Worm (Caenorhabditis elegans) whole organism, L4 larva: Measurements from ENCODE around the gene str-255.

Source experiments
- D1046.2 ChIP-seq: fragments of 200-800 bp; sonication (Bioruptor generic); IDR thresholded peaks from 2 replicates; pipeline ENCODE4 v1.3.6; 2022; ENCODE audit warnings: missing genetic modification characterization, missing compliant biosample characterization
- F26F4.8 ChIP-seq: fragments of 200-800 bp; sonication (Bioruptor generic); conservative IDR thresholded peaks from 2 replicates; pipeline ENCODE4 v1.3.6; 2022; ENCODE audit warnings: missing genetic modification characterization, missing compliant biosample characterization
- F37D6.2 ChIP-seq: sonication (generic microtip); optimal IDR thresholded peaks from 2 replicates; lab custom pipeline; 2016; ENCODE audit warnings: mild to moderate bottlenecking, missing genetic modification characterization, missing compliant biosample characterization
- F44E2.7 ChIP-seq: fragments of 200-800 bp; sonication (Bioruptor generic); IDR thresholded peaks from 2 replicates; pipeline ENCODE4 v2.1.2; 2022; ENCODE audit warnings: missing genetic modification characterization, missing compliant biosample characterization
- T20F7.1 ChIP-seq: fragments of 200-800 bp; sonication (Bioruptor generic); optimal IDR thresholded peaks from 2 replicates; lab custom pipeline; 2018; ENCODE audit warnings: mild to moderate bottlenecking, missing genetic modification characterization, missing compliant biosample characterization
- ZK546.5 ChIP-seq, 2 experiments: sonication (generic microtip); optimal IDR thresholded peaks; 2 replicates each; lab custom pipeline; 2017; ENCODE audit warnings: missing biosample characterization in 2 of 2, missing genetic modification characterization in 2 of 2
- aly-2 ChIP-seq: sonication (generic microtip); optimal IDR thresholded peaks from 2 replicates; lab custom pipeline; 2018; ENCODE audit warnings: missing biosample characterization, missing genetic modification characterization
- ceh-44 ChIP-seq: fragments of 200-800 bp; sonication (Bioruptor generic); IDR thresholded peaks from 2 replicates; pipeline ENCODE4 v1.3.6; 2022; ENCODE audit warnings: missing genetic modification reagents, missing genetic modification characterization, missing compliant biosample characterization
- ceh-62 ChIP-seq: sonication (generic microtip); optimal IDR thresholded peaks from 2 replicates; lab custom pipeline; 2017; ENCODE audit warnings: missing biosample characterization, missing genetic modification characterization
- ctbp-1 ChIP-seq: fragments of 200-800 bp; sonication (Bioruptor generic); IDR thresholded peaks from 2 replicates; pipeline ENCODE4 v1.3.6; 2022; ENCODE audit warnings: missing genetic modification reagents, missing genetic modification characterization, missing compliant biosample characterization
- daf-12 ChIP-seq: fragments of 150-350 bp; optimal IDR thresholded peaks from 2 replicates; lab custom pipeline; 2014; ENCODE audit warnings: missing biosample characterization, missing genetic modification reagents, missing genetic modification characterization
- duxl-1 ChIP-seq: sonication (generic microtip); optimal IDR thresholded peaks from 2 replicates; lab custom pipeline; 2016; ENCODE audit warnings: mild to moderate bottlenecking, missing genetic modification characterization, moderate library complexity, missing compliant biosample characterization; ENCODE audit not compliant: poor library complexity
- egl-43 ChIP-seq: fragments of 200-800 bp; sonication (Bioruptor generic); IDR thresholded peaks from 2 replicates; pipeline ENCODE4 v1.3.6; 2022; ENCODE audit warnings: missing genetic modification reagents, missing genetic modification characterization, missing compliant biosample characterization
- fkh-10 ChIP-seq: fragments of 150-350 bp; optimal IDR thresholded peaks from 2 replicates; lab custom pipeline; 2014; ENCODE audit warnings: missing biosample characterization, missing genetic modification reagents, missing genetic modification characterization
- hif-1 ChIP-seq, 2 experiments: sonication (generic microtip); optimal IDR thresholded peaks; 2 replicates each; lab custom pipeline; 2016 to 2017; ENCODE audit warnings: missing compliant biosample characterization in 2 of 2, missing genetic modification characterization in 2 of 2, missing genetic modification reagents in 2 of 2, missing genotype in 2 of 2, mild to moderate bottlenecking in 1 of 2
- lim-7 ChIP-seq: fragments of 200-800 bp; sonication (Bioruptor generic); IDR thresholded peaks from 2 replicates; pipeline ENCODE4 v1.3.6; 2022; ENCODE audit warnings: missing genetic modification characterization, missing compliant biosample characterization
- lin-1 ChIP-seq: fragments of 200-800 bp; sonication (Bioruptor generic); IDR thresholded peaks from 2 replicates; pipeline ENCODE4 v1.3.6; 2022; ENCODE audit warnings: missing genetic modification reagents, missing genetic modification characterization, missing compliant biosample characterization
- lin-13 ChIP-seq: fragments of 150-350 bp; optimal IDR thresholded peaks from 2 replicates; lab custom pipeline; 2014; ENCODE audit warnings: missing biosample characterization, missing genetic modification reagents, missing genetic modification characterization
- madf-9 ChIP-seq: fragments of 200-800 bp; sonication (Bioruptor generic); conservative IDR thresholded peaks from 2 replicates; pipeline ENCODE4 v1.3.6; 2022; ENCODE audit warnings: missing genetic modification reagents, missing genetic modification characterization, missing compliant biosample characterization
- mdl-1 ChIP-seq, 2 experiments: fragments of 150-350 bp in 1 of 2; sonication (generic microtip) in 1 of 2; optimal IDR thresholded peaks; 2 replicates each; lab custom pipeline; 2014 to 2017; ENCODE audit warnings: missing biosample characterization in 2 of 2, missing genetic modification characterization in 2 of 2
- nhr-10 ChIP-seq: fragments of 150-350 bp; optimal IDR thresholded peaks from 2 replicates; lab custom pipeline; 2014; ENCODE audit warnings: missing biosample characterization, missing genetic modification characterization
- nhr-25 ChIP-seq: sonication (generic microtip); optimal IDR thresholded peaks from 2 replicates; lab custom pipeline; 2017; ENCODE audit warnings: missing genetic modification characterization, mild to moderate bottlenecking, missing compliant biosample characterization, antibody characterized with exemption, moderate library complexity, borderline replicate concordance; ENCODE audit not compliant: insufficient read depth
- nhr-28 ChIP-seq: fragments of 150-350 bp; optimal IDR thresholded peaks from 2 replicates; lab custom pipeline; 2014; ENCODE audit warnings: missing biosample characterization, missing genetic modification characterization
- nhr-42 ChIP-seq: fragments of 200-800 bp; sonication (Bioruptor generic); IDR thresholded peaks from 2 replicates; pipeline ENCODE4 v1.3.6; 2022; ENCODE audit warnings: missing genetic modification characterization, missing compliant biosample characterization
- pha-4 ChIP-seq, 2 experiments: fragments of 150-350 bp in 1 of 2; fragments of 200-800 bp in 1 of 2; sonication (Bioruptor generic) in 1 of 2; IDR thresholded peaks in 1 of 2; optimal IDR thresholded peaks in 1 of 2; 2 replicates each; pipeline versions ENCODE4 v1.3.6 to Lab custom; 2014 to 2022; ENCODE audit warnings: missing genetic modification characterization in 2 of 2, missing genetic modification reagents in 2 of 2, missing biosample characterization in 1 of 2, missing compliant biosample characterization in 1 of 2
- snpc-4 ChIP-seq: fragments of 150-350 bp; optimal IDR thresholded peaks from 2 replicates; lab custom pipeline; 2014; ENCODE audit warnings: missing biosample characterization, missing genetic modification characterization
- spr-3 ChIP-seq: fragments of 200-800 bp; sonication (Bioruptor generic); optimal IDR thresholded peaks from 2 replicates; lab custom pipeline; 2018; ENCODE audit warnings: mild to moderate bottlenecking, missing genetic modification characterization, missing compliant biosample characterization
- unc-62 ChIP-seq, 3 experiments: fragments of 150-350 bp in 1 of 3; sonication (generic microtip); optimal IDR thresholded peaks in 2 of 3; peaks in 1 of 3; 1 replicate in 1 of 3; 2 replicates in 2 of 3; lab custom pipeline; 2014 to 2017; ENCODE audit warnings: missing biosample characterization in 3 of 3, missing genetic modification characterization in 3 of 3, missing genetic modification reagents in 3 of 3, missing genotype in 1 of 3
- zag-1 ChIP-seq: fragments of 150-350 bp; optimal IDR thresholded peaks from 2 replicates; lab custom pipeline; 2014; ENCODE audit warnings: missing biosample characterization, missing genetic modification characterization
- zfp-2 ChIP-seq: sonication (generic microtip); optimal IDR thresholded peaks from 2 replicates; lab custom pipeline; 2016; ENCODE audit warnings: mild to moderate bottlenecking, missing genetic modification characterization, missing compliant biosample characterization
- zfp-3 ChIP-seq: fragments of 200-800 bp; sonication (Bioruptor generic); conservative IDR thresholded peaks from 2 replicates; pipeline ENCODE4 v1.3.6; 2022; ENCODE audit warnings: missing genetic modification reagents, missing genetic modification characterization, missing compliant biosample characterization
- zip-11 ChIP-seq: fragments of 200-800 bp; sonication (Bioruptor generic); IDR thresholded peaks from 2 replicates; pipeline ENCODE4 v1.3.6; 2022; ENCODE audit warnings: missing genetic modification characterization, missing compliant biosample characterization
- zip-2 ChIP-seq: fragments of 150-350 bp; optimal IDR thresholded peaks from 2 replicates; lab custom pipeline; 2014; ENCODE audit warnings: missing biosample characterization, missing genetic modification characterization
- ztf-7 ChIP-seq: fragments of 150-350 bp; optimal IDR thresholded peaks from 2 replicates; lab custom pipeline; 2014; ENCODE audit warnings: missing biosample characterization, missing genetic modification characterization

Gene str-255

ce11 chrV:2181738-2182137 lies 18.1 kb upstream of the str-255 start, which contains the start of gene srbc-16:
TSS of gene srbc-16 (plus strand) at chrV:2182038.
- TF ChIP-seq zip-11 (GFP tag; lab: Robert Waterston, UW) (no peak), mdl-1 (tag; optimal IDR thresholded peaks at IDR 0.05; lab: Kevin White, UChicago) (no peak), nhr-42 (GFP tag; lab: Robert Waterston, UW) (no peak), zfp-3 (no peak), F26F4.8 (GFP tag; lab: Robert Waterston, UW) (no peak), snpc-4 (tag; lab: Kevin White, UChicago) (no peak), egl-43 (GFP tag; lab: Robert Waterston, UW) (no peak), spr-3 (GFP tag; lab: Kevin White, UChicago) (no peak), D1046.2 (GFP tag; lab: Robert Waterston, UW) (no peak), F44E2.7 (GFP tag; lab: Robert Waterston, UW) (no peak), zip-2 (tag; lab: Kevin White, UChicago) (no peak), ztf-7 (tag; lab: Kevin White, UChicago) (no peak), lim-7 (GFP tag; lab: Robert Waterston, UW) (no peak), F37D6.2 (tag; lab: Kevin White, UChicago) (no peak), ZK546.5 (tag; optimal IDR thresholded peaks at IDR 0.05; lab: Kevin White, UChicago) (no peak), zag-1 (tag; lab: Kevin White, UChicago) (no peak), pha-4 (GFP tag; IDR thresholded peaks at IDR 0.05; lab: Robert Waterston, UW) (no peak), pha-4 (tag; optimal IDR thresholded peaks at IDR 0.05; lab: Kevin White, UChicago) (no peak)

- TF ChIP-seq nhr-28 (tag; lab: Kevin White, UChicago), result peak; percentile 54
- no peak for TF ChIP-seq zip-11 (GFP tag; lab: Robert Waterston, UW)
- no peak for TF ChIP-seq lin-1
- TF ChIP-seq unc-62 (GFP tag; optimal IDR thresholded peaks at IDR 0.05 in 1 of 2; lab: Kevin White, UChicago), result no peak
- no peak for TF ChIP-seq unc-62 (tag; optimal IDR thresholded peaks at IDR 0.05; lab: Kevin White, UChicago)
Observed at ce11 chrV:2179214-2179613, 15.6 kb upstream of the str-255 start, which contains the start of gene cyp-33C1. TSS of gene cyp-33C1 (plus strand) at chrV:2179514.

- TF ChIP-seq unc-62 (GFP tag; optimal IDR thresholded peaks at IDR 0.05 in 1 of 2; lab: Kevin White, UChicago), result peak in 1 of 2 experiments; percentile 94
- TF ChIP-seq unc-62 (tag; optimal IDR thresholded peaks at IDR 0.05; lab: Kevin White, UChicago), result no peak
- TF ChIP-seq aly-2 (tag; lab: Kevin White, UChicago), result no peak
- no peak for TF ChIP-seq madf-9 (GFP tag; lab: Robert Waterston, UW)
- TF ChIP-seq T20F7.1, result no peak
- TF ChIP-seq, all 104 proteins: peak for 1
Observed at ce11 chrV:2177307-2177764, 13.7 kb upstream of the str-255 start, which contains the start of gene srbc-17. TSS of gene srbc-17 (plus strand) at chrV:2177714.

- TF ChIP-seq duxl-1 (tag; lab: Kevin White, UChicago) (no peak), unc-62 (GFP tag; optimal IDR thresholded peaks at IDR 0.05 in 1 of 2; lab: Kevin White, UChicago) (no peak), unc-62 (tag; optimal IDR thresholded peaks at IDR 0.05; lab: Kevin White, UChicago) (no peak), zip-11 (GFP tag; lab: Robert Waterston, UW) (no peak), nhr-10 (tag; lab: Kevin White, UChicago) (no peak), hif-1 (tag; optimal IDR thresholded peaks at IDR 0.05; lab: Kevin White, UChicago) (no peak), F26F4.8 (GFP tag; lab: Robert Waterston, UW) (no peak), ceh-44 (no peak), ceh-62 (tag; lab: Kevin White, UChicago) (no peak), lin-13 (GFP tag; lab: Kevin White, UChicago) (no peak), zip-2 (tag; lab: Kevin White, UChicago) (no peak), ctbp-1 (no peak), fkh-10 (no peak), nhr-25 (tag; lab: Kevin White, UChicago) (no peak), daf-12 (tag; lab: Kevin White, UChicago) (no peak), zfp-2 (tag; lab: Kevin White, UChicago) (no peak)
Observed at ce11 chrV:2175242-2175641, 11.6 kb upstream of the str-255 start, which contains the start of gene C45H4.18. TSS of gene C45H4.18 (plus strand) at chrV:2175542.
